Fruit fly (Drosophila melanogaster): ENCODE data around the gene Eig71Eh.

Eig71Eh gene

DNA sequence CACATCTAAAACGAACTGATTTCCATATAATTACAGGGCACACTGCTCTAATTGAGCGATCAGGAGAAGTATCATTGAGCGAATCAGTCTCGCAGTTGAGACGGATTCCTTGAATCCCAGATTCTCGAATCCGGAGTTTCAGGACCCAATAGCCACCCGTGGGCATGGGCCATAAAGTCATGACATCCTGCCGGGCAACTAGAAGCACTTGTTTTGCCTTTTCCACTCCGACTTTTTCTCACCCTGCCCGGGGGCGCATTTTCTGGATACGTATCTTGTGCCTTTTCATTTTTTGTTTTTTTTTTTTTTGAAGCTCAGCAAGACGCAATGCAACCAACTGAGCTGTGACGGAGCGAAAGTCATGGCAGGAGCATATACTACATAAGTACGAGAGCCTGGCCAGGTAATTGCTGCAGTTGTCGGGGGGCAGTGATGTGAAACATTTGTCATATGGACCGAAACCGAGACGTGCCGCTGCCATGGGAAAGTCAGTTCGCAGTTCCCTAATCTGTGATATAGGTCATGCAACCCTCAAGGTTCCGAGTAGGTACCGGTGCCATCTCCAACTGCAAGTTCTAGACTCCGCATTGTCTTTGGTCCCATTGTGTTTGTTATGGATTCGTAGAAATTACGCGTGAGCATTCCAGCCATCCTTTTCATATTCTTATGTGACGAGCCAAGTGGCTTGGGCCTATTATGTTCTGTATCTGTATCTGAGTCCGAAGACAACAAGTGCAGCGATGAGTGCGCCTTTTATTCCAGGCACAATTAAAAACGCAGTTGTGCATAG, 44.3 kb upstream of the Eig71Eh start:
- no peak for TF ChIP-seq zfh2 (GFP tag; optimal IDR thresholded peaks at IDR 0.05)
- TF ChIP-seq tx (GFP tag; optimal IDR thresholded peaks at IDR 0.05), result no peak
- peak in 1 of 2 experiments; percentile 46 for TF ChIP-seq tll (GFP tag; optimal IDR thresholded peaks at IDR 0.05)
- TF ChIP-seq CG2199 (GFP tag; IDR thresholded peaks at IDR 0.05), result peak; percentile 17; the same call in 1 of the 3 replicates
- TF ChIP-seq Scr (GFP tag; IDR thresholded peaks at IDR 0.05; ENCODE audit: partially characterized antibody), result no peak
- TF ChIP-seq D19A (tag; optimal IDR thresholded peaks at IDR 0.05), result peak; percentile 1
- TF ChIP-seq CG31441 (GFP tag; IDR thresholded peaks at IDR 0.05), result no peak
- no peak for TF ChIP-seq CG4424 (GFP tag; optimal IDR thresholded peaks at IDR 0.05)
- TF ChIP-seq MTF-1 (GFP tag; optimal IDR thresholded peaks at IDR 0.05; ENCODE audit: borderline replicate concordance), result no peak
- TF ChIP-seq D19B (GFP tag; optimal IDR thresholded peaks at IDR 0.05), result no peak
- no peak for TF ChIP-seq chif (GFP tag; optimal IDR thresholded peaks at IDR 0.05)
- no peak for TF ChIP-seq prd (optimal IDR thresholded peaks at IDR 0.05)
- TF ChIP-seq prd (GFP tag; IDR thresholded peaks at IDR 0.05), result peak; percentile 19; the same call in 1 of the 3 replicates
- peak; percentile 93 for TF ChIP-seq D (optimal IDR thresholded peaks at IDR 0.05)
- no peak for TF ChIP-seq D (GFP tag; optimal IDR thresholded peaks at IDR 0.05)
- no peak for TF ChIP-seq br (optimal IDR thresholded peaks at IDR 0.05)
- TF ChIP-seq insv (GFP tag; optimal IDR thresholded peaks at IDR 0.05), result peak in 1 of 2 experiments; percentile 14
- TF ChIP-seq ken (GFP tag; IDR thresholded peaks at IDR 0.05), result no peak
- 0 out of 3 replicates have a peak, but pooled peaks have one; percentile 23 for TF ChIP-seq ci (GFP tag; IDR thresholded peaks at IDR 0.05)
- no peak for TF ChIP-seq CG17359 (tag; optimal IDR thresholded peaks at IDR 0.05)
- TF ChIP-seq zen (tag; optimal IDR thresholded peaks at IDR 0.05), result peak; percentile 88
- no peak for TF ChIP-seq sd (tag; optimal IDR thresholded peaks at IDR 0.05)
- no peak for TF ChIP-seq HmgD (GFP tag; optimal IDR thresholded peaks at IDR 0.05)
- no peak for TF ChIP-seq Blimp-1 (GFP tag; optimal IDR thresholded peaks at IDR 0.05)
- TF ChIP-seq cad (GFP tag; optimal IDR thresholded peaks at IDR 0.05), result peak; percentile 90
- no peak for TF ChIP-seq CG11093 (GFP tag; IDR thresholded peaks at IDR 0.05)
- TF ChIP-seq shn (GFP tag; optimal IDR thresholded peaks at IDR 0.05), result no peak
- no peak for TF ChIP-seq jing (GFP tag; optimal IDR thresholded peaks at IDR 0.05)
- TF ChIP-seq CG17568 (GFP tag; optimal IDR thresholded peaks at IDR 0.05), result no peak
- no peak for TF ChIP-seq caup (GFP tag; optimal IDR thresholded peaks at IDR 0.05; ENCODE audit: severe bottlenecking)
- no peak for TF ChIP-seq HLH4C (GFP tag; IDR thresholded peaks at IDR 0.05; ENCODE audit: partially characterized antibody)
- no peak for TF ChIP-seq Taf1 (GFP tag; IDR thresholded peaks at IDR 0.05)
- TF ChIP-seq Mes4 (GFP tag; optimal IDR thresholded peaks at IDR 0.05), result no peak
- peak; percentile 80 for TF ChIP-seq twi (tag; optimal IDR thresholded peaks at IDR 0.05)
- no peak for TF ChIP-seq sna (GFP tag; IDR thresholded peaks at IDR 0.05; ENCODE audit: partially characterized antibody)
- TF ChIP-seq ro (GFP tag; IDR thresholded peaks at IDR 0.05), result no peak
- TF ChIP-seq Xrp1 (GFP tag; IDR thresholded peaks at IDR 0.05), result no peak
- TF ChIP-seq Rx (GFP tag; IDR thresholded peaks at IDR 0.05), result no peak

DNA sequence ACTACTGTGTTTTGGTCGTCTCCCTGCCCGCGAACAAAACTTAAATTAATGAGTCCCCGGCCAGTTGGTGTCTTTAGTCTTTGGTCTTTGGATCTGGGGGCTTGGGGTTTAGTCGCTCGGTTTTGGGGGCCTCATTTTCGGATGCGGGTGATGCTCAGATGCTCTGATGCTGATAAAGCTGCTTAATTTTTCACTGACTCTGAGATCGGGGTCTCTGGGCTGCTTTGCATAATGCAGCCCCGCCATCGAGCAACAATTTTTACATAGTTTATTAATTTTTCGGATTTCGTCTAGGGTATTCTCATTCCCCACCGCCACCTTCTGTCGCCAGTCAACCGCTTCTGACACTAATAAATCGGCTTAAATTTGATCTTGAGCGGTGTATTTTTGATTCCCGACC, 43.0 kb upstream of the Eig71Eh start:
- TF ChIP-seq nau (GFP tag; optimal IDR thresholded peaks at IDR 0.05) (no peak), abd-A (tag; optimal IDR thresholded peaks at IDR 0.05) (peak; percentile 19), Awh (GFP tag; IDR thresholded peaks at IDR 0.05) (peak; percentile 60; the same call in 1 of the 2 replicates), crol (GFP tag; IDR thresholded peaks at IDR 0.05) (peak; percentile 28; the same call in 1 of the 2 replicates), CG10431 (GFP tag; optimal IDR thresholded peaks at IDR 0.05) (no peak), CG7745 (tag; optimal IDR thresholded peaks at IDR 0.05) (peak; percentile 86), wor (GFP tag; IDR thresholded peaks at IDR 0.05) (no peak), kni (GFP tag; optimal IDR thresholded peaks at IDR 0.05) (peak; percentile 18), oc (tag; optimal IDR thresholded peaks at IDR 0.05) (peak; percentile 94), CG12769 (tag; optimal IDR thresholded peaks at IDR 0.05) (peak; percentile 1), vvl (GFP tag; IDR thresholded peaks at IDR 0.05) (peak; percentile 66), Rx (GFP tag; IDR thresholded peaks at IDR 0.05) (no peak), chinmo (GFP tag; IDR thresholded peaks at IDR 0.05; ENCODE audit: partially characterized antibody) (0 out of 4 replicates have a peak, but pooled peaks have one; percentile 51)

All from whole organism, embryonic.